Fruit fly (Drosophila melanogaster) whole organism, wandering third instar larva: ENCODE results near the gene CG13813.

ENCODE experiments used
- CrebA ChIP-seq: fragments of 200-800 bp; sonication (Bioruptor generic); optimal IDR thresholded peaks from 2 replicates; lab custom pipeline; 2016; ENCODE audit warnings: missing biosample characterization, mild to moderate bottlenecking, missing genetic modification characterization, borderline replicate concordance
- Dif ChIP-seq: fragments of 200-275, 200-300 bp; sonication (Bioruptor generic); optimal IDR thresholded peaks from 2 replicates; lab custom pipeline; 2018; ENCODE audit warnings: missing biosample characterization, missing genetic modification characterization; ENCODE audit not compliant: partially characterized antibody
- Hr78 ChIP-seq: fragments of >200 bp; optimal IDR thresholded peaks from 2 replicates; lab custom pipeline; 2017; ENCODE audit warnings: missing biosample characterization, missing genetic modification characterization
- Mio ChIP-seq: sonication (Bioruptor generic); optimal IDR thresholded peaks from 2 replicates; lab custom pipeline; 2016; ENCODE audit warnings: missing biosample characterization, missing genetic modification characterization
- OdsH ChIP-seq: fragments of 200-800 bp; sonication (Bioruptor generic); optimal IDR thresholded peaks from 2 replicates; lab custom pipeline; 2016; ENCODE audit warnings: missing biosample characterization, mild to moderate bottlenecking, missing genetic modification characterization
- brk ChIP-seq: fragments of 200-800 bp; sonication (Bioruptor generic); optimal IDR thresholded peaks from 2 replicates; lab custom pipeline; 2016; ENCODE audit warnings: missing biosample characterization, mild to moderate bottlenecking, missing genetic modification characterization
- fru ChIP-seq: fragments of 200-800 bp; sonication (Bioruptor generic); optimal IDR thresholded peaks from 3 replicates; lab custom pipeline; 2016; ENCODE audit warnings: missing biosample characterization, mild to moderate bottlenecking, missing genetic modification characterization
- usp ChIP-seq: fragments of >200 bp; optimal IDR thresholded peaks from 2 replicates; lab custom pipeline; 2017; ENCODE audit warnings: missing biosample characterization, missing genetic modification characterization

dm6 chr3L:20275886-20276285 is 44.4 kb downstream of the CG13813 start:
- TF ChIP-seq brk (GFP tag; lab: Kevin White, UChicago), result no peak
- TF ChIP-seq Mio (GFP tag; lab: Kevin White, UChicago), result no peak
- no peak for TF ChIP-seq CrebA (GFP tag; lab: Kevin White, UChicago)
- TF ChIP-seq OdsH (GFP tag; lab: Kevin White, UChicago), result no peak
- TF ChIP-seq usp, result no peak
- TF ChIP-seq Dif, result no peak
- TF ChIP-seq fru (GFP tag; lab: Kevin White, UChicago), result no peak
- TF ChIP-seq Hr78 (GFP tag; lab: Kevin White, UChicago), result no peak
